Worm (Caenorhabditis elegans): ENCODE measurements around the gene immp-2.

The immp-2 gene

ce11 chrIV:957820-958219 lies 47.8 kb downstream of the immp-2 start:
- TF ChIP-seq nhr-77 (tag; optimal IDR thresholded peaks at IDR 0.05) (peak; percentile 26), unc-30 (tag; optimal IDR thresholded peaks at IDR 0.05) (no peak), nhr-19 (GFP tag; conservative IDR thresholded peaks at IDR 0.05) (peak; percentile 79), dpl-1 (GFP tag; optimal IDR thresholded peaks at IDR 0.05) (peak; percentile 41 to 59 (median 55)), nhr-84 (tag; optimal IDR thresholded peaks at IDR 0.05) (no peak), skn-1 (tag; optimal IDR thresholded peaks at IDR 0.05) (peak; percentile 4), swsn-7 (tag; optimal IDR thresholded peaks at IDR 0.05) (peak; percentile 67), jun-1 (tag; optimal IDR thresholded peaks at IDR 0.05) (peak; percentile 68), nhr-47 (tag; optimal IDR thresholded peaks at IDR 0.05) (peak; percentile 68), blmp-1 (tag; optimal IDR thresholded peaks at IDR 0.05) (peak; percentile 73), ama-1 (optimal IDR thresholded peaks at IDR 0.05) (no peak), mep-1 (tag; optimal IDR thresholded peaks at IDR 0.05) (peak; percentile 84), lin-13 (GFP tag; optimal IDR thresholded peaks at IDR 0.05) (no peak), ceh-90 (tag; optimal IDR thresholded peaks at IDR 0.05) (no peak), aha-1 (tag; optimal IDR thresholded peaks at IDR 0.05) (no peak), pag-3 (tag; optimal IDR thresholded peaks at IDR 0.05; ENCODE audit: borderline replicate concordance, insufficient read depth) (no peak), hpl-2 (GFP tag; optimal IDR thresholded peaks at IDR 0.05) (peak; percentile 7), snpc-4 (tag; optimal IDR thresholded peaks at IDR 0.05) (peak; percentile 27), mdl-1 (tag; optimal IDR thresholded peaks at IDR 0.05) (peak in 1 of 2 experiments; percentile 67), efl-3 (GFP tag; optimal IDR thresholded peaks at IDR 0.05) (peak; percentile 27), aly-2 (tag; optimal IDR thresholded peaks at IDR 0.05) (no peak), unc-86 (tag; optimal IDR thresholded peaks at IDR 0.05) (no peak), xbp-1 (tag; optimal IDR thresholded peaks at IDR 0.05) (peak; percentile 42), Y116A8C.19 (tag; optimal IDR thresholded peaks at IDR 0.05; ENCODE audit: borderline replicate concordance) (no peak), lir-3 (tag; optimal IDR thresholded peaks at IDR 0.05; ENCODE audit: poor library complexity) (no peak), sox-4 (tag; optimal IDR thresholded peaks at IDR 0.05) (no peak), lin-14 (GFP tag; optimal IDR thresholded peaks at IDR 0.05) (peak; percentile 94), ceh-82 (tag; optimal IDR thresholded peaks at IDR 0.05) (peak in 2 of 3 experiments; percentile 3 to 22), sptf-1 (tag; optimal IDR thresholded peaks at IDR 0.05) (no peak), lin-39 (tag; optimal IDR thresholded peaks at IDR 0.05) (peak; percentile 58), zag-1 (tag; optimal IDR thresholded peaks at IDR 0.05) (no peak), ces-1 (GFP tag; optimal IDR thresholded peaks at IDR 0.05) (no peak), F16B12.6 (tag; optimal IDR thresholded peaks at IDR 0.05) (no peak), tbx-2 (tag; optimal IDR thresholded peaks at IDR 0.05) (peak; percentile 61), nhr-90 (tag; optimal IDR thresholded peaks at IDR 0.05; ENCODE audit: poor library complexity) (peak; percentile 79), sup-37 (GFP tag; optimal IDR thresholded peaks at IDR 0.05) (no peak), fos-1 (tag; optimal IDR thresholded peaks at IDR 0.05) (no peak), fkh-8 (tag; optimal IDR thresholded peaks at IDR 0.05) (no peak), elt-3 (tag; optimal IDR thresholded peaks at IDR 0.05) (peak in 4 of 6 experiments; percentile 10 to 72 (median 38)), lin-35 (GFP tag; optimal IDR thresholded peaks at IDR 0.05) (peak; percentile 64 to 75), ztf-4 (tag; optimal IDR thresholded peaks at IDR 0.05) (peak; percentile 70), egl-27 (tag; optimal IDR thresholded peaks at IDR 0.05) (peak in 1 of 2 experiments; percentile 13), fkh-4 (tag; optimal IDR thresholded peaks at IDR 0.05; ENCODE audit: borderline replicate concordance) (no peak), zip-4 (GFP tag; optimal IDR thresholded peaks at IDR 0.05) (peak; percentile 6), egl-13 (tag; optimal IDR thresholded peaks at IDR 0.05) (no peak), ets-5 (GFP tag; IDR thresholded peaks at IDR 0.05) (no peak), unc-98 (GFP tag; IDR thresholded peaks at IDR 0.05) (no peak), snu-23 (GFP tag; optimal IDR thresholded peaks at IDR 0.05) (peak; percentile 89), tlp-1 (tag; optimal IDR thresholded peaks at IDR 0.05) (no peak), hlh-4 (tag; optimal IDR thresholded peaks at IDR 0.05) (no peak), nhr-12 (tag; optimal IDR thresholded peaks at IDR 0.05) (no peak), unc-62 (GFP tag; optimal IDR thresholded peaks at IDR 0.05) (no peak), nhr-76 (tag; optimal IDR thresholded peaks at IDR 0.05) (no peak), elt-2 (tag; optimal IDR thresholded peaks at IDR 0.05) (peak; percentile 46)

Measured in whole organism, L1 larva.